Worm (Caenorhabditis elegans) whole organism, late embryonic: ENCODE measurements around the gene arrd-16.

Experiments
- F13H6.1 ChIP-seq: sonication (generic microtip); optimal IDR thresholded peaks from 2 replicates; lab custom pipeline; 2016; ENCODE audit warnings: missing genetic modification characterization, missing compliant biosample characterization
- ceh-19 ChIP-seq: fragments of 200-800 bp; sonication (Bioruptor generic); optimal IDR thresholded peaks from 2 replicates; lab custom pipeline; 2018; ENCODE audit warnings: mild to moderate bottlenecking, missing genetic modification characterization, missing compliant biosample characterization
- ceh-2 ChIP-seq: sonication (generic microtip); optimal IDR thresholded peaks from 2 replicates; lab custom pipeline; 2016; ENCODE audit warnings: missing genotype, missing genetic modification characterization, missing compliant biosample characterization
- ceh-31 ChIP-seq: sonication (generic microtip); optimal IDR thresholded peaks from 2 replicates; lab custom pipeline; 2016; ENCODE audit warnings: missing genetic modification characterization, missing compliant biosample characterization
- ceh-48 ChIP-seq: sonication (generic microtip); optimal IDR thresholded peaks from 2 replicates; lab custom pipeline; 2016; ENCODE audit warnings: missing genetic modification characterization, inconsistent platforms, missing compliant biosample characterization
- dve-1 ChIP-seq: sonication (generic microtip); optimal IDR thresholded peaks from 2 replicates; lab custom pipeline; 2017; ENCODE audit warnings: antibody characterized with exemption, mild to moderate bottlenecking, missing genetic modification characterization, missing compliant biosample characterization
- elt-2 ChIP-seq: sonication (generic microtip); optimal IDR thresholded peaks from 2 replicates; lab custom pipeline; 2016; ENCODE audit warnings: missing genetic modification reagents, missing genetic modification characterization, missing compliant biosample characterization
- elt-4 ChIP-seq: sonication (generic microtip); optimal IDR thresholded peaks from 2 replicates; lab custom pipeline; 2016; ENCODE audit warnings: missing genetic modification characterization, missing compliant biosample characterization
- ets-4 ChIP-seq: sonication (generic microtip); optimal IDR thresholded peaks from 2 replicates; lab custom pipeline; 2016; ENCODE audit warnings: missing genetic modification characterization, missing compliant biosample characterization
- fax-1 ChIP-seq: sonication (generic microtip); optimal IDR thresholded peaks from 2 replicates; lab custom pipeline; 2016; ENCODE audit warnings: missing genotype, missing genetic modification characterization, missing compliant biosample characterization
- fkh-10 ChIP-seq: fragments of 150-350 bp; optimal IDR thresholded peaks from 2 replicates; lab custom pipeline; 2014; ENCODE audit warnings: missing biosample characterization, missing genetic modification reagents, missing genetic modification characterization
- fkh-6 ChIP-seq: sonication (generic microtip); optimal IDR thresholded peaks from 2 replicates; lab custom pipeline; 2016; ENCODE audit warnings: missing genetic modification characterization, missing compliant biosample characterization
- hlh-30 ChIP-seq: sonication (generic microtip); optimal IDR thresholded peaks from 2 replicates; lab custom pipeline; 2017; ENCODE audit warnings: antibody characterized with exemption, missing genetic modification characterization, missing compliant biosample characterization; ENCODE audit not compliant: insufficient read depth
- hlh-6 ChIP-seq: sonication (generic microtip); optimal IDR thresholded peaks from 2 replicates; lab custom pipeline; 2016; ENCODE audit warnings: missing genotype, missing genetic modification characterization, missing compliant biosample characterization
- lim-6 ChIP-seq: sonication (generic microtip); optimal IDR thresholded peaks from 2 replicates; lab custom pipeline; 2016; ENCODE audit warnings: missing genetic modification characterization, missing compliant biosample characterization
- lin-11 ChIP-seq: fragments of 200-800 bp; sonication (Bioruptor generic); optimal IDR thresholded peaks from 2 replicates; lab custom pipeline; 2018; ENCODE audit warnings: mild to moderate bottlenecking, missing genetic modification characterization, missing compliant biosample characterization
- nfya-1 ChIP-seq: sonication (generic microtip); optimal IDR thresholded peaks from 2 replicates; lab custom pipeline; 2017; ENCODE audit warnings: missing genetic modification characterization, mild to moderate bottlenecking, missing compliant biosample characterization, antibody characterized with exemption, moderate library complexity
- nhr-11 ChIP-seq: fragments of 150-350 bp; optimal IDR thresholded peaks from 2 replicates; lab custom pipeline; 2014; ENCODE audit warnings: missing biosample characterization, missing genetic modification characterization
- npax-4 ChIP-seq: sonication (generic microtip); optimal IDR thresholded peaks from 2 replicates; lab custom pipeline; 2016; ENCODE audit warnings: missing genetic modification characterization, missing compliant biosample characterization
- pag-3 ChIP-seq: sonication (generic microtip); optimal IDR thresholded peaks from 2 replicates; lab custom pipeline; 2016; ENCODE audit warnings: missing compliant biosample characterization, missing genetic modification characterization, borderline replicate concordance
- pha-2 ChIP-seq: sonication (generic microtip); optimal IDR thresholded peaks from 2 replicates; lab custom pipeline; 2017; ENCODE audit warnings: mild to moderate bottlenecking, missing genetic modification characterization, missing compliant biosample characterization
- rnt-1 ChIP-seq: sonication (generic microtip); optimal IDR thresholded peaks from 2 replicates; lab custom pipeline; 2016; ENCODE audit warnings: missing genetic modification characterization, missing compliant biosample characterization
- sdc-2 ChIP-seq: sonication (generic microtip); optimal IDR thresholded peaks from 2 replicates; lab custom pipeline; 2016; ENCODE audit warnings: missing genotype, missing genetic modification characterization, missing compliant biosample characterization
- sox-4 ChIP-seq: sonication (generic microtip); optimal IDR thresholded peaks from 2 replicates; lab custom pipeline; 2017; ENCODE audit warnings: mild to moderate bottlenecking, missing genetic modification characterization, inconsistent platforms, missing compliant biosample characterization
- tbx-2 ChIP-seq: sonication (generic microtip); optimal IDR thresholded peaks from 2 replicates; lab custom pipeline; 2016; ENCODE audit warnings: missing genetic modification characterization, missing compliant biosample characterization
- unc-3 ChIP-seq, 2 experiments: fragments of 200-800 bp in 1 of 2; sonication (Bioruptor generic) in 1 of 2; sonication (generic microtip) in 1 of 2; conservative IDR thresholded peaks in 1 of 2; optimal IDR thresholded peaks in 1 of 2; 2 replicates each; pipeline versions ENCODE4 v1.3.6 to Lab custom; 2016 to 2022; ENCODE audit warnings: missing compliant biosample characterization in 2 of 2, missing genetic modification characterization in 2 of 2, missing genetic modification reagents in 1 of 2
- unc-55 ChIP-seq: sonication (generic microtip); optimal IDR thresholded peaks from 2 replicates; lab custom pipeline; 2017; ENCODE audit warnings: missing biosample characterization, missing genetic modification reagents, missing genetic modification characterization
- unc-86 ChIP-seq: sonication (generic microtip); optimal IDR thresholded peaks from 2 replicates; lab custom pipeline; 2016; ENCODE audit warnings: missing genetic modification characterization, missing compliant biosample characterization
- ztf-16 ChIP-seq: sonication (generic microtip); optimal IDR thresholded peaks from 2 replicates; lab custom pipeline; 2017; ENCODE audit warnings: missing genetic modification characterization, missing compliant biosample characterization

The arrd-16 gene

DNA sequence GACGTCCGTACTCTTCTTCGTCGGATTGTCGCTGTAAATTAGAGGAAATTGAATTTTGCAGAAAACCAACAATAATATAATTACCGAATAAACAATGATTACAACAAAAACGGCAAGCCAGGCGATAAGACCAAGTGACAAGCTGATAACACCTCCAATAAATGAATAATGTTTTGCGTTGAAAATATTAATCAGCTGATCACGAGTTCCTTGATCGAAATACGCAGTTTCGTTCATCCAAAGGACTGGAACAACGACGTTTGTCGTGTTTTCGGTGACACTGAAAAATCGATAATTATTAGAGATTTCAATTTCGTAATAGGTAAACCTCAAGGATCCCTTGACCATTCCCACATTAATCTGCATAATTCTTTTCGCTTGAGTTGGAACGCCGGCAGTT is 30.7 kb upstream of the arrd-16 start:
- TF ChIP-seq rnt-1 (tag; lab: Kevin White, UChicago) (no peak), hlh-6 (tag; lab: Kevin White, UChicago) (no peak), pha-2 (tag; lab: Kevin White, UChicago) (no peak), dve-1 (tag; lab: Kevin White, UChicago) (no peak), elt-2 (peak; percentile 43), unc-3 (GFP tag; conservative IDR thresholded peaks at IDR 0.05; lab: Robert Waterston, UW) (no peak), unc-3 (tag; optimal IDR thresholded peaks at IDR 0.05; lab: Kevin White, UChicago) (no peak)

DNA sequence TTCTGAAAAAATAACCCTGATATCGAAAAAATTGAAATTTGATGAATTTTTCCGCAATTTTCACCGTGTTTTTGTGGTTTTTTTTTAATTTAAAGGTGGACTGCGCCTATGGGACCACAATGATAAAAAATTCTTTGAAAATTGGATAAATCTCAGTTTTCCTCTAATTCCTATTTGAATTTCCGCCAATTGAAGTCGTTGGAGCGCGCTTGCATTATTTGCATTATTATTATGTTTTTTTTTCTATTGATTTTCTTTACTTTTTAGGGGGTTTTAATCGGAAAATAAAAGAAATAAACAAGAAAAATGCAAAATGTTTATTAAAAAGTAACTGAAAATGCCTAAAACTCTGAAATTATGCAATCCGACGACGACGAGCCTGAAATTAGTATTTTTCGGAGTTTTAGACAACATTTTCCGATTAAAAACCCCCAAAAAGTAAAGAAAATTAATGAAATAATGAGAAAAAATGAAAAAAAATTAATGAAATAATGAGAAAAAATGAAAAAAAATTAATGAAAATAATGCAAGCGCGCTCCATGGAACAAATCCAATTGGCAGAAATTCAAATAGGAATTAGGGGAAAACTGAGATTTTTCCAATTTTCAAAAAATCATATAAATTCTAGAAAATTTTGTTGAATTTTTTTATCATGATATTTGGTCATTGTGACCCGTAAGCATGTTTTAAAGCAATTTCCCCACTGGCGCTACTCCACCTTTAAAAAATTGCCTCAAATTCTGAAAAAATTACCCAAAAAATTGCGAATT is 28.7 kb upstream of the arrd-16 start:
- no peak for TF ChIP-seq elt-4 (tag; lab: Kevin White, UChicago)
- no peak for TF ChIP-seq lin-11 (tag; lab: Kevin White, UChicago)
- no peak for TF ChIP-seq nfya-1 (tag; lab: Kevin White, UChicago)
- no peak for TF ChIP-seq unc-55 (GFP tag; lab: Kevin White, UChicago)
- TF ChIP-seq unc-86 (tag; lab: Kevin White, UChicago): no peak
- TF ChIP-seq lim-6: no peak

ce11 chrIII:12456801-12457647 is 27.5 kb upstream of the arrd-16 start, which contains the start of the genes scav-3 and Y49E10.21:
scav-3 (minus strand) TSS chrIII:12456850.
Y49E10.21 (plus strand) TSS chrIII:12457597.
- TF ChIP-seq ets-4 (tag; lab: Kevin White, UChicago): peak; percentile 43
- TF ChIP-seq fkh-6 (tag; lab: Kevin White, UChicago): no peak
- TF ChIP-seq dve-1 (tag; lab: Kevin White, UChicago): no peak
- no peak for TF ChIP-seq sdc-2 (tag; lab: Kevin White, UChicago)
- no peak for TF ChIP-seq unc-55 (GFP tag; lab: Kevin White, UChicago)
- TF ChIP-seq rnt-1 (tag; lab: Kevin White, UChicago): no peak
- TF ChIP-seq nfya-1 (tag; lab: Kevin White, UChicago): no peak
- no peak for TF ChIP-seq pag-3
- peak; percentile 37 for TF ChIP-seq ceh-31 (tag; lab: Kevin White, UChicago)
- no peak for TF ChIP-seq npax-4 (tag; lab: Kevin White, UChicago)
- peak; percentile 75 for TF ChIP-seq hlh-30

- TF ChIP-seq ceh-48: no peak
- no peak for TF ChIP-seq F13H6.1 (tag; lab: Kevin White, UChicago)
- no peak for TF ChIP-seq fkh-10
- TF ChIP-seq sdc-2 (tag; lab: Kevin White, UChicago): no peak
- TF ChIP-seq fax-1: no peak
- no peak for TF ChIP-seq nhr-11 (tag; lab: Kevin White, UChicago)
- TF ChIP-seq ztf-16: no peak
- TF ChIP-seq ceh-19 (GFP tag; lab: Kevin White, UChicago): no peak
- TF ChIP-seq tbx-2: no peak
- TF ChIP-seq elt-4 (tag; lab: Kevin White, UChicago): no peak
Measured at ce11 chrIII:12458970-12459369, 25.6 kb upstream of the arrd-16 start.

ce11 chrIII:12466310-12466709 is 18.2 kb upstream of the arrd-16 start, which contains the start of gene pstk-1:
pstk-1 (plus strand) TSS chrIII:12466610.
- no peak for TF ChIP-seq ceh-2 (tag; lab: Kevin White, UChicago)
- no peak for TF ChIP-seq unc-55 (GFP tag; lab: Kevin White, UChicago)
- no peak for TF ChIP-seq sox-4
- no peak for TF ChIP-seq sdc-2 (tag; lab: Kevin White, UChicago)
- TF ChIP-seq dve-1 (tag; lab: Kevin White, UChicago): no peak
